Worm (Caenorhabditis elegans) whole organism, L1 larva: ENCODE data around the gene zif-1.
A peak's percentile ranks its signal among the peaks of the same experiment; 100 is the strongest.

Experiments used
- C04F5.9 ChIP-seq: sonication (generic microtip); optimal IDR thresholded peaks from 2 replicates; lab custom pipeline; 2016; ENCODE audit warnings: missing genetic modification characterization, missing compliant biosample characterization
- C34B4.2 ChIP-seq: sonication (generic microtip); optimal IDR thresholded peaks from 2 replicates; lab custom pipeline; 2017; ENCODE audit warnings: mild to moderate bottlenecking, missing genetic modification characterization, missing compliant biosample characterization
- aha-1 ChIP-seq: fragments of 150-350 bp; optimal IDR thresholded peaks from 2 replicates; lab custom pipeline; 2014; ENCODE audit warnings: missing biosample characterization, missing genetic modification characterization
- aly-2 ChIP-seq: fragments of 150-350 bp; optimal IDR thresholded peaks from 2 replicates; lab custom pipeline; 2014; ENCODE audit warnings: missing biosample characterization, missing genetic modification characterization
- blmp-1 ChIP-seq: fragments of 150-350 bp; optimal IDR thresholded peaks from 2 replicates; lab custom pipeline; 2014; ENCODE audit warnings: missing biosample characterization, missing genetic modification characterization
- ceh-63 ChIP-seq: fragments of 200-800 bp; sonication (Bioruptor generic); optimal IDR thresholded peaks from 2 replicates; lab custom pipeline; 2018; ENCODE audit warnings: mild to moderate bottlenecking, missing genetic modification characterization, missing compliant biosample characterization
- ceh-8 ChIP-seq: fragments of 200-800 bp; sonication (Bioruptor generic); optimal IDR thresholded peaks from 2 replicates; lab custom pipeline; 2018; ENCODE audit warnings: mild to moderate bottlenecking, missing genetic modification characterization, moderate library complexity, missing compliant biosample characterization
- dsc-1 ChIP-seq: sonication (generic microtip); optimal IDR thresholded peaks from 2 replicates; lab custom pipeline; 2016; ENCODE audit warnings: mild to moderate bottlenecking, missing genetic modification characterization, missing compliant biosample characterization
- efl-3 ChIP-seq: fragments of 200-800 bp; sonication (Bioruptor generic); optimal IDR thresholded peaks from 2 replicates; lab custom pipeline; 2018; ENCODE audit warnings: mild to moderate bottlenecking, missing genetic modification characterization, missing compliant biosample characterization
- elt-3 ChIP-seq, 6 experiments: fragments of 150-350 bp in 1 of 6; sonication (generic microtip); optimal IDR thresholded peaks; 2 replicates each; lab custom pipeline; 2017 to 2018; ENCODE audit warnings: missing biosample characterization in 6 of 6, missing genetic modification characterization in 6 of 6, inconsistent platforms in 1 of 6
- ets-5 ChIP-seq: fragments of 200-800 bp; sonication (Bioruptor generic); IDR thresholded peaks from 2 replicates; pipeline ENCODE4 v1.3.6; 2022; ENCODE audit warnings: missing genetic modification characterization, missing compliant biosample characterization
- fkh-10 ChIP-seq: sonication (generic microtip); optimal IDR thresholded peaks from 2 replicates; lab custom pipeline; 2017; ENCODE audit warnings: missing biosample characterization, missing genetic modification reagents, missing genetic modification characterization
- fos-1 ChIP-seq: fragments of 150-350 bp; optimal IDR thresholded peaks from 2 replicates; lab custom pipeline; 2014; ENCODE audit warnings: missing biosample characterization, missing genetic modification characterization
- hlh-4 ChIP-seq: sonication (generic microtip); optimal IDR thresholded peaks from 2 replicates; lab custom pipeline; 2016; ENCODE audit warnings: mild to moderate bottlenecking, missing genetic modification characterization, missing compliant biosample characterization
- isw-1 ChIP-seq: fragments of 200-800 bp; sonication (Bioruptor generic); IDR thresholded peaks from 2 replicates; pipeline ENCODE4 v1.3.6; 2022; ENCODE audit warnings: missing genetic modification characterization, missing compliant biosample characterization
- jun-1 ChIP-seq: fragments of 150-350 bp; optimal IDR thresholded peaks from 2 replicates; lab custom pipeline; 2014; ENCODE audit warnings: missing biosample characterization, missing genetic modification reagents, missing genetic modification characterization
- lin-13 ChIP-seq: fragments of 150-350 bp; optimal IDR thresholded peaks from 2 replicates; lab custom pipeline; 2014; ENCODE audit warnings: missing biosample characterization, missing genetic modification reagents, missing genetic modification characterization
- lin-14 ChIP-seq: fragments of 200-800 bp; sonication (Bioruptor generic); optimal IDR thresholded peaks from 2 replicates; lab custom pipeline; 2018; ENCODE audit warnings: mild to moderate bottlenecking, missing genetic modification characterization, moderate library complexity, missing compliant biosample characterization
- lin-15B ChIP-seq: fragments of 150-350 bp; sonication (generic microtip); optimal IDR thresholded peaks from 3 replicates; lab custom pipeline; 2014; ENCODE audit warnings: missing biosample characterization, missing genetic modification characterization
- lin-35 ChIP-seq, 2 experiments: fragments of 150-350 bp; optimal IDR thresholded peaks; 2 replicates each; lab custom pipeline; 2014; ENCODE audit warnings: missing biosample characterization in 2 of 2, missing genetic modification characterization in 2 of 2, missing genetic modification reagents in 2 of 2
- lin-39 ChIP-seq: fragments of 150-350 bp; optimal IDR thresholded peaks from 2 replicates; lab custom pipeline; 2014; ENCODE audit warnings: missing biosample characterization, missing genetic modification reagents, missing genetic modification characterization
- lir-3 ChIP-seq: sonication (generic microtip); optimal IDR thresholded peaks from 2 replicates; lab custom pipeline; 2016; ENCODE audit warnings: mild to moderate bottlenecking, missing genetic modification characterization, moderate library complexity, missing compliant biosample characterization; ENCODE audit not compliant: poor library complexity
- lsy-2 ChIP-seq, 2 experiments: fragments of 150-350 bp; optimal IDR thresholded peaks; 2 replicates each; lab custom pipeline; 2014; ENCODE audit warnings: missing biosample characterization in 2 of 2, missing genetic modification characterization in 2 of 2
- mab-9 ChIP-seq: fragments of 200-800 bp; sonication (Bioruptor generic); IDR thresholded peaks from 2 replicates; pipeline ENCODE4 v1.3.6; 2022; ENCODE audit warnings: missing genetic modification reagents, missing genetic modification characterization, missing compliant biosample characterization
- mdl-1 ChIP-seq, 2 experiments: fragments of 150-350 bp; optimal IDR thresholded peaks; 2 replicates each; lab custom pipeline; 2014 to 2017; ENCODE audit warnings: missing biosample characterization in 2 of 2, missing genetic modification characterization in 2 of 2, inconsistent platforms in 1 of 2
- mef-2 ChIP-seq: fragments of 150-350 bp; optimal IDR thresholded peaks from 2 replicates; lab custom pipeline; 2014; ENCODE audit warnings: missing biosample characterization, missing genetic modification characterization
- nhr-11 ChIP-seq: fragments of 150-350 bp; optimal IDR thresholded peaks from 2 replicates; lab custom pipeline; 2014; ENCODE audit warnings: missing biosample characterization, missing genetic modification characterization
- nhr-12 ChIP-seq: sonication (generic microtip); optimal IDR thresholded peaks from 2 replicates; lab custom pipeline; 2017; ENCODE audit warnings: missing biosample characterization, missing genetic modification characterization
- nhr-20 ChIP-seq: sonication (generic microtip); optimal IDR thresholded peaks from 2 replicates; lab custom pipeline; 2016; ENCODE audit warnings: mild to moderate bottlenecking, missing genetic modification characterization, missing compliant biosample characterization
- nhr-237 ChIP-seq: fragments of 150-350 bp; optimal IDR thresholded peaks from 2 replicates; lab custom pipeline; 2014; ENCODE audit warnings: missing biosample characterization, missing genetic modification characterization
- nhr-47 ChIP-seq: sonication (generic microtip); optimal IDR thresholded peaks from 2 replicates; lab custom pipeline; 2016; ENCODE audit warnings: mild to moderate bottlenecking, missing genetic modification characterization, moderate library complexity, missing compliant biosample characterization
- nhr-76 ChIP-seq: sonication (generic microtip); optimal IDR thresholded peaks from 2 replicates; lab custom pipeline; 2017; ENCODE audit warnings: missing biosample characterization, missing genetic modification characterization
- nhr-77 ChIP-seq: fragments of 150-350 bp; optimal IDR thresholded peaks from 2 replicates; lab custom pipeline; 2014; ENCODE audit warnings: missing biosample characterization, missing genetic modification characterization
- pqm-1 ChIP-seq: sonication (generic microtip); optimal IDR thresholded peaks from 3 replicates; lab custom pipeline; 2017; ENCODE audit warnings: missing biosample characterization, missing genetic modification characterization
- snpc-4 ChIP-seq: fragments of 150-350 bp; optimal IDR thresholded peaks from 2 replicates; lab custom pipeline; 2014; ENCODE audit warnings: missing biosample characterization, missing genetic modification characterization
- snu-23 ChIP-seq: sonication (generic microtip); optimal IDR thresholded peaks from 2 replicates; lab custom pipeline; 2016; ENCODE audit warnings: missing genetic modification characterization, missing compliant biosample characterization
- sptf-1 ChIP-seq: fragments of 150-350 bp; optimal IDR thresholded peaks from 2 replicates; lab custom pipeline; 2014; ENCODE audit warnings: missing biosample characterization, missing genetic modification characterization
- sup-37 ChIP-seq: fragments of 200-800 bp; sonication (Bioruptor generic); optimal IDR thresholded peaks from 2 replicates; lab custom pipeline; 2018; ENCODE audit warnings: mild to moderate bottlenecking, missing genetic modification characterization, missing compliant biosample characterization
- swsn-7 ChIP-seq: sonication (generic microtip); optimal IDR thresholded peaks from 2 replicates; lab custom pipeline; 2016; ENCODE audit warnings: missing genetic modification characterization, missing compliant biosample characterization
- unc-130 ChIP-seq: fragments of 150-350 bp; optimal IDR thresholded peaks from 2 replicates; lab custom pipeline; 2017; ENCODE audit warnings: missing biosample characterization, missing genetic modification characterization, inconsistent platforms
- unc-30 ChIP-seq: sonication (generic microtip); optimal IDR thresholded peaks from 2 replicates; lab custom pipeline; 2017; ENCODE audit warnings: missing biosample characterization, missing genetic modification characterization
- unc-62 ChIP-seq: fragments of 150-350 bp; optimal IDR thresholded peaks from 2 replicates; lab custom pipeline; 2014; ENCODE audit warnings: missing biosample characterization, missing genetic modification reagents, missing genetic modification characterization
- unc-98 ChIP-seq: fragments of 200-800 bp; sonication (Bioruptor generic); IDR thresholded peaks from 2 replicates; pipeline ENCODE4 v1.3.6; 2022; ENCODE audit warnings: missing genetic modification characterization, missing compliant biosample characterization
- zag-1 ChIP-seq: fragments of 150-350 bp; optimal IDR thresholded peaks from 2 replicates; lab custom pipeline; 2014; ENCODE audit warnings: missing biosample characterization, missing genetic modification characterization

zif-1 gene

DNA sequence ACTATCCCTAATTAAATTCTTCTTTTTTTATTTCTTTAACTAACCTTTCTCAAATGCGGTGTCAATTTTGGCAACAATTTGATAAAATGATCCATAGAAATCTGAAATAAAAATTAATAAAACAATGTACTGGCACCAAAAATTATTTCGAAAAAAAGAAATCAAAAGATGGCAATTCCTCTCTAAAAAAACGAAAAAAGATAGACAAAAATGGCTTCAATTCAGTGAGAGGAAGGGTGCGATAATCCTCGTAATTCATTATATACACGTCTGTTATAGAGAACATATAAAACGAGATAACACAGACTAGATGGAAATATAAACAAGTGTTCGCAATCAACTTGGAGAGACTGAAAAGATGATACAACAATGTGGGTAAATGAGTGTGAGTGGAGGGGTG, 43.3 kb downstream of the zif-1 start, which contains the start of gene R107.2:
TSS of gene R107.2 (minus strand) at position 101 of the 400 bp plus-strand sequence.
- TF ChIP-seq isw-1 (GFP tag; lab: Robert Waterston, UW): no peak
- no peak for TF ChIP-seq lsy-2 (tag; optimal IDR thresholded peaks at IDR 0.05; lab: Kevin White, UChicago)
- TF ChIP-seq elt-3 (tag; optimal IDR thresholded peaks at IDR 0.05; lab: Kevin White, UChicago): no peak
- TF ChIP-seq swsn-7 (tag; lab: Kevin White, UChicago): no peak
- TF ChIP-seq ceh-8 (GFP tag; lab: Kevin White, UChicago): no peak
- no peak for TF ChIP-seq mdl-1 (tag; optimal IDR thresholded peaks at IDR 0.05; lab: Kevin White, UChicago)
- TF ChIP-seq fos-1: no peak
- TF ChIP-seq ets-5: no peak
- TF ChIP-seq nhr-237 (tag; lab: Kevin White, UChicago): no peak
- TF ChIP-seq sptf-1 (tag; lab: Kevin White, UChicago): no peak
- no peak for TF ChIP-seq nhr-20 (tag; lab: Kevin White, UChicago)
- no peak for TF ChIP-seq zag-1 (tag; lab: Kevin White, UChicago)
- no peak for TF ChIP-seq nhr-47 (tag; lab: Kevin White, UChicago)
- TF ChIP-seq mab-9 (GFP tag; lab: Robert Waterston, UW): no peak
- TF ChIP-seq sup-37 (GFP tag; lab: Kevin White, UChicago): no peak
- TF ChIP-seq lin-35 (GFP tag; optimal IDR thresholded peaks at IDR 0.05; lab: Kevin White, UChicago): no peak
- no peak for TF ChIP-seq hlh-4 (tag; lab: Kevin White, UChicago)
- no peak for TF ChIP-seq lin-15B (tag; lab: Kevin White, UChicago)
- no peak for TF ChIP-seq lin-14 (GFP tag; lab: Kevin White, UChicago)

DNA sequence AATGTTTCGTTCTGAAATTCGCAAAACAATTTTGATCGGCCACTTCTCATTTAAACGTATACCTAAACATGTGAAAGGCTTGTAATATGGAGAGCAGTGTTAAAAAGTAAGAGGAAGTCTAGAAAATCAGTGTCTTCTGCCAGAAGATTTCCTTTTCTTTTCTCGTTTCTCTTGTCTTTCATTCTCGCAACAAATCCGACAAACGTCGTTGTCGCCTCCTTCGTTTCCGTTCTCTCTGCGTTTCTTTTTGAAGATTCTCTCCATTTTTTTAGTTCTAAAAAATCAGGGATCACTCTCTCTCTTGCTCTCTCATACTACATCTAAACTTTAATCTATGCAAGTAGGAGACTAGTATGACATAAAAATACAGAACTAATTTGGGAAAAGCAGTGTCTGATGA, 44.7 kb downstream of the zif-1 start:
- TF ChIP-seq lsy-2 (tag; optimal IDR thresholded peaks at IDR 0.05; lab: Kevin White, UChicago): no peak
- peak; percentile 57 for TF ChIP-seq fkh-10 (GFP tag; lab: Kevin White, UChicago)
- TF ChIP-seq nhr-76: no peak
- TF ChIP-seq C04F5.9: no peak
- no peak for TF ChIP-seq dsc-1 (tag; lab: Kevin White, UChicago)

DNA sequence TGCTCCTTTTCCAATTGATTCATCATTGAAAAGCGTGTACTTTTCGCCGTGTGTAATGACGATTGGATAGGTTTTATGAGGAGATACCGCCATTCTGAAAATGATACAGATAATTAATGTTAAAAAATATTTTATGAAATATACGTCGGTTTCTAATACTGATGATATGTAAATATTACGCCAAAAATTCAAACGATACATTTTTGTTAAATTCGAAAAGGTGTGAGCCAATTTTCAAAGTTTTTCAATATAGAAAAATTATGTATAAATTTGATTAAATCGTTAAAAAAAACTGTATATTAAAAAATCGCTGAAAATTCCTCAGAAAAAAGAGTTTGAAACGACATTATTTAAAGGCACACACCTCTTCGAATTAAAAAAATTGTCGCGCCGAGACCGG, 48.0 kb downstream of the zif-1 start, which contains the start of gene ikke-1:
TSS of gene ikke-1 (minus strand) at position 101 of the 400 bp plus-strand sequence.
- TF ChIP-seq blmp-1 (no peak), hlh-4 (tag; lab: Kevin White, UChicago) (no peak), nhr-11 (tag; lab: Kevin White, UChicago) (no peak), snpc-4 (tag; lab: Kevin White, UChicago) (no peak), ceh-63 (GFP tag; lab: Kevin White, UChicago) (no peak)
- TF ChIP-seq, all 84 proteins: peak for 0

DNA sequence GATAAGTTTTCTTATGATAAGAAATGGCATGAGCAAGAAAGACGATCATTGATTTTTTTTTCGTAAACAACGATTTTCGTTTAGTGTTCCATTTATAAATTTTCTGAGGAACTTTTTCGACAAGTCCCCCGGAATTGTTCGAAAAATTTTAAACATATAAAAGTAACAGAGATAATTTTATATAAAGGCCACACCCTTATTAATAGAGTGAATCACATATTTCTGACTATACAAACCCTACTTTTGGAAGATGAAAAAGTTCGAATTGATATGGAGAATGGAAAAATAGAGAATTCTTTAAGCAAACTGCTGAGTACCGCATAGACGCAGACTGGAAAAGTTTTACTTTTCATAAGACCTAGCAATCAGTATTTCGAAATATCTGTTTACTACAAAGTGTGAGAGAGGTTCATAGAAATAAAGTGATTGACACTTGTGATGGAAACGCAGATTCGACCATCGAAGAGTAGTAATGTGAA, 48.6 kb downstream of the zif-1 start:
- TF ChIP-seq lin-13 (GFP tag; lab: Kevin White, UChicago): peak; percentile 73
- TF ChIP-seq nhr-20 (tag; lab: Kevin White, UChicago): peak; percentile 84
- TF ChIP-seq hlh-4 (tag; lab: Kevin White, UChicago): no peak
- TF ChIP-seq nhr-237 (tag; lab: Kevin White, UChicago): peak; percentile 91
- TF ChIP-seq pqm-1 (tag; lab: Kevin White, UChicago): no peak
- no peak for TF ChIP-seq unc-30 (tag; lab: Kevin White, UChicago)
- TF ChIP-seq isw-1 (GFP tag; lab: Robert Waterston, UW): peak; percentile 45
- peak; percentile 21 for TF ChIP-seq C04F5.9
- TF ChIP-seq C34B4.2 (tag; lab: Kevin White, UChicago): no peak
- TF ChIP-seq swsn-7 (tag; lab: Kevin White, UChicago): peak; percentile 84
- TF ChIP-seq nhr-12 (tag; lab: Kevin White, UChicago): no peak
- TF ChIP-seq unc-62 (GFP tag; lab: Kevin White, UChicago): no peak
- TF ChIP-seq snu-23 (GFP tag; lab: Kevin White, UChicago): peak; percentile 89
- peak; percentile 81 for TF ChIP-seq lin-14 (GFP tag; lab: Kevin White, UChicago)
- peak; percentile 35 for TF ChIP-seq lir-3 (tag; lab: Kevin White, UChicago)
- peak; percentile 50 to 87 for TF ChIP-seq lin-35 (GFP tag; optimal IDR thresholded peaks at IDR 0.05; lab: Kevin White, UChicago)
- no peak for TF ChIP-seq unc-98
- TF ChIP-seq aly-2: peak; percentile 99
- no peak for TF ChIP-seq aha-1
- no peak for TF ChIP-seq ceh-8 (GFP tag; lab: Kevin White, UChicago)
- no peak for TF ChIP-seq efl-3 (GFP tag; lab: Kevin White, UChicago)
- TF ChIP-seq mdl-1 (tag; optimal IDR thresholded peaks at IDR 0.05; lab: Kevin White, UChicago): peak in 1 of 2 experiments; percentile 63
- TF ChIP-seq blmp-1: peak; percentile 66
- TF ChIP-seq jun-1 (tag; lab: Kevin White, UChicago): peak; percentile 3
- TF ChIP-seq mef-2 (tag; lab: Kevin White, UChicago): no peak
- TF ChIP-seq lsy-2 (tag; optimal IDR thresholded peaks at IDR 0.05; lab: Kevin White, UChicago): peak; percentile 79 to 87
- TF ChIP-seq lin-39 (tag; lab: Kevin White, UChicago): no peak
- no peak for TF ChIP-seq nhr-77 (tag; lab: Kevin White, UChicago)
- TF ChIP-seq elt-3 (tag; optimal IDR thresholded peaks at IDR 0.05; lab: Kevin White, UChicago): peak in 3 of 6 experiments; percentile 85 to 86 (median 86)
- no peak for TF ChIP-seq unc-130 (tag; lab: Kevin White, UChicago)
- TF ChIP-seq lin-15B (tag; lab: Kevin White, UChicago): peak; percentile 23
